Fruit fly (Drosophila melanogaster) whole organism, embryonic: Measurements from ENCODE around the gene arx.

Source experiments
- Bdp1 ChIP-seq: fragments of 200-800 bp; sonication (Bioruptor generic); optimal IDR thresholded peaks from 3 replicates; lab custom pipeline; 2016; ENCODE audit warnings: missing biosample characterization, missing genetic modification characterization
- C15 ChIP-seq: fragments of 200-800 bp; sonication (Bioruptor generic); IDR thresholded peaks from 3 replicates; pipeline ENCODE4 v1.3.6; 2022; ENCODE audit warnings: missing biosample characterization, missing genetic modification characterization
- CG11085 ChIP-seq: fragments of 200-800 bp; sonication (Bioruptor generic); IDR thresholded peaks from 2 replicates; pipeline ENCODE4 v1.3.6; 2022; ENCODE audit warnings: missing biosample characterization, missing genetic modification characterization
- CG12236 ChIP-seq: fragments of 200-800 bp; sonication (Bioruptor generic); optimal IDR thresholded peaks from 2 replicates; lab custom pipeline; 2016; ENCODE audit warnings: missing biosample characterization, missing genetic modification characterization
- CG1233 ChIP-seq: fragments of 200-800 bp; sonication (Bioruptor generic); optimal IDR thresholded peaks from 4 replicates; lab custom pipeline; 2018; ENCODE audit warnings: missing biosample characterization, mild to moderate bottlenecking, missing genetic modification characterization
- CG13123 ChIP-seq: fragments of 200-800 bp; sonication (Bioruptor generic); optimal IDR thresholded peaks from 2 replicates; lab custom pipeline; 2016; ENCODE audit warnings: missing biosample characterization, missing genetic modification characterization
- CG13624 ChIP-seq: fragments of 200-800 bp; sonication (Bioruptor generic); optimal IDR thresholded peaks from 2 replicates; lab custom pipeline; 2016; ENCODE audit warnings: missing biosample characterization, missing genetic modification characterization
- CG13775 ChIP-seq: fragments of 200-800 bp; sonication (Bioruptor generic); optimal IDR thresholded peaks from 3 replicates; lab custom pipeline; 2017; ENCODE audit warnings: missing biosample characterization, mild to moderate bottlenecking, missing genetic modification characterization
- CG14667 ChIP-seq: fragments of 200-800 bp; sonication (Bioruptor generic); IDR thresholded peaks from 2 replicates; pipeline ENCODE4 v1.3.6; 2022; ENCODE audit warnings: missing biosample characterization, missing genetic modification characterization
- CG14710 ChIP-seq: fragments of 200-800 bp; sonication (Bioruptor generic); optimal IDR thresholded peaks from 3 replicates; lab custom pipeline; 2019; ENCODE audit warnings: missing biosample characterization, mild to moderate bottlenecking, missing genetic modification characterization, moderate library complexity
- CG14860 ChIP-seq: fragments of 200-800 bp; sonication (Bioruptor generic); IDR thresholded peaks from 3 replicates; pipeline ENCODE4 v1.3.6; 2022; ENCODE audit warnings: missing biosample characterization, missing genetic modification characterization; ENCODE audit not compliant: partially characterized antibody
- CG14965 ChIP-seq: fragments of 200-800 bp; sonication (Bioruptor generic); optimal IDR thresholded peaks from 2 replicates; lab custom pipeline; 2016; ENCODE audit warnings: missing biosample characterization, missing genetic modification characterization, borderline replicate concordance
- CG15073 ChIP-seq: fragments of 200-800 bp; sonication (Bioruptor generic); optimal IDR thresholded peaks from 2 replicates; lab custom pipeline; 2016; ENCODE audit warnings: missing biosample characterization, missing genetic modification characterization
- CG15696 ChIP-seq: fragments of 200-800 bp; sonication (Bioruptor generic); optimal IDR thresholded peaks from 2 replicates; lab custom pipeline; 2019; ENCODE audit warnings: missing biosample characterization, mild to moderate bottlenecking, missing genetic modification characterization, moderate library complexity
- CG17328 ChIP-seq: fragments of 200-800 bp; sonication (Bioruptor generic); IDR thresholded peaks from 2 replicates; pipeline ENCODE4 v1.3.6; 2022; ENCODE audit warnings: missing biosample characterization, missing genetic modification characterization
- CG17359 ChIP-seq: fragments of 200-800 bp; sonication (Bioruptor generic); optimal IDR thresholded peaks from 3 replicates; lab custom pipeline; 2018; ENCODE audit warnings: missing biosample characterization, mild to moderate bottlenecking, missing genetic modification characterization, moderate library complexity
- CG17568 ChIP-seq: fragments of 200-800 bp; sonication (Bioruptor generic); optimal IDR thresholded peaks from 2 replicates; lab custom pipeline; 2018; ENCODE audit warnings: missing biosample characterization, mild to moderate bottlenecking, missing genetic modification characterization, moderate library complexity
- CG18262 ChIP-seq: fragments of 200-800 bp; optimal IDR thresholded peaks from 3 replicates; lab custom pipeline; 2019; ENCODE audit warnings: missing biosample characterization, mild to moderate bottlenecking, missing genetic modification characterization, moderate library complexity
- CG2129 ChIP-seq: fragments of 200-800 bp; sonication (Bioruptor generic); IDR thresholded peaks from 2 replicates; pipeline ENCODE4 v1.3.6; 2022; ENCODE audit warnings: missing biosample characterization, missing genetic modification characterization; ENCODE audit not compliant: partially characterized antibody
- CG3407 ChIP-seq: fragments of 200-800 bp; sonication (Bioruptor generic); optimal IDR thresholded peaks from 2 replicates; lab custom pipeline; 2018; ENCODE audit warnings: missing biosample characterization, mild to moderate bottlenecking, missing genetic modification characterization
- CG3726 ChIP-seq: fragments of 200-800 bp; sonication (Bioruptor generic); IDR thresholded peaks from 3 replicates; pipeline ENCODE4, ENCODE4 v1.3.6; 2022; ENCODE audit warnings: missing biosample characterization, missing genetic modification characterization
- CG5180 ChIP-seq: fragments of 200-800 bp; sonication (Bioruptor generic); optimal IDR thresholded peaks from 3 replicates; lab custom pipeline; 2017; ENCODE audit warnings: missing biosample characterization, missing genetic modification characterization, mild to moderate bottlenecking, moderate library complexity, missing genetic modification reagents
- CG7928 ChIP-seq: fragments of 200-800 bp; sonication (Bioruptor generic); optimal IDR thresholded peaks from 2 replicates; lab custom pipeline; 2017; ENCODE audit warnings: missing biosample characterization, mild to moderate bottlenecking, missing genetic modification characterization
- CG8478 ChIP-seq: fragments of >200 bp; optimal IDR thresholded peaks from 2 replicates; lab custom pipeline; 2018
- CG9215 ChIP-seq: fragments of 200-800 bp; sonication (Bioruptor generic); IDR thresholded peaks from 2 replicates; pipeline ENCODE4 v1.3.6; 2022; ENCODE audit warnings: missing biosample characterization, missing genetic modification characterization
- Fer2 ChIP-seq: fragments of 200-800 bp; sonication (Bioruptor generic); optimal IDR thresholded peaks from 2 replicates; lab custom pipeline; 2018; ENCODE audit warnings: missing biosample characterization, mild to moderate bottlenecking, missing genetic modification characterization, moderate library complexity
- Gsc ChIP-seq: fragments of 200-800 bp; sonication (Bioruptor generic); IDR thresholded peaks from 2 replicates; pipeline ENCODE4 v1.3.6; 2022; ENCODE audit warnings: missing biosample characterization, missing genetic modification characterization
- Hand ChIP-seq: fragments of 200-800 bp; sonication (Bioruptor generic); optimal IDR thresholded peaks from 2 replicates; lab custom pipeline; 2017; ENCODE audit warnings: mild to moderate bottlenecking, missing biosample characterization, missing genetic modification reagents, missing genetic modification characterization
- Hmx ChIP-seq: fragments of 200-800 bp; sonication (Bioruptor generic); optimal IDR thresholded peaks from 2 replicates; lab custom pipeline; 2016; ENCODE audit warnings: missing biosample characterization, missing genetic modification characterization
- Hr51 ChIP-seq, 2 experiments: fragments of 200-800 bp; sonication (Bioruptor generic); optimal IDR thresholded peaks; 2 replicates in 1 of 2; 3 replicates in 1 of 2; lab custom pipeline; 2016 to 2018; ENCODE audit warnings: missing biosample characterization in 2 of 2, missing genetic modification characterization in 2 of 2, mild to moderate bottlenecking in 1 of 2, moderate library complexity in 1 of 2
- Six4 ChIP-seq: fragments of 200-800 bp; sonication (Bioruptor generic); optimal IDR thresholded peaks from 2 replicates; lab custom pipeline; 2016; ENCODE audit warnings: missing biosample characterization, missing genetic modification characterization
- Sry-β ChIP-seq: fragments of 200-800 bp; sonication (Bioruptor generic); optimal IDR thresholded peaks from 2 replicates; lab custom pipeline; 2018; ENCODE audit warnings: missing biosample characterization, mild to moderate bottlenecking, missing genetic modification characterization, moderate library complexity
- ash1 ChIP-seq: fragments of 200-800 bp; sonication (Bioruptor generic); optimal IDR thresholded peaks from 2 replicates; lab custom pipeline; 2018; ENCODE audit warnings: missing biosample characterization, mild to moderate bottlenecking, missing genetic modification characterization
- crp ChIP-seq, 2 experiments: fragments of 200-800 bp; sonication (Bioruptor generic); optimal IDR thresholded peaks; 2 replicates in 1 of 2; 3 replicates in 1 of 2; lab custom pipeline; 2017; ENCODE audit warnings: missing biosample characterization in 2 of 2, missing genetic modification characterization in 2 of 2, mild to moderate bottlenecking in 1 of 2, moderate library complexity in 1 of 2
- en ChIP-seq: fragments of 200-800 bp; sonication (Bioruptor generic); optimal IDR thresholded peaks from 2 replicates; lab custom pipeline; 2016; ENCODE audit warnings: missing biosample characterization, missing genetic modification characterization
- ewg ChIP-seq: fragments of 200-800 bp; sonication (Bioruptor generic); optimal IDR thresholded peaks from 3 replicates; lab custom pipeline; 2017; ENCODE audit warnings: mild to moderate bottlenecking, missing biosample characterization, missing genetic modification reagents, missing genetic modification characterization
- gfzf ChIP-seq: fragments of 200-800 bp; sonication (Bioruptor generic); optimal IDR thresholded peaks from 2 replicates; lab custom pipeline; 2016; ENCODE audit warnings: missing biosample characterization, mild to moderate bottlenecking, missing genetic modification characterization, moderate library complexity
- grn ChIP-seq: fragments of 200-800 bp; sonication (Bioruptor generic); optimal IDR thresholded peaks from 3 replicates; lab custom pipeline; 2017; ENCODE audit warnings: missing biosample characterization, missing genetic modification characterization
- ham ChIP-seq: fragments of 200-800 bp; sonication (Bioruptor generic); IDR thresholded peaks from 2 replicates; pipeline ENCODE4 v1.3.6; 2022; ENCODE audit warnings: missing biosample characterization, missing genetic modification characterization
- her ChIP-seq: fragments of 200-800 bp; sonication (Bioruptor generic); optimal IDR thresholded peaks from 2 replicates; lab custom pipeline; 2016; ENCODE audit warnings: missing biosample characterization, missing genetic modification characterization
- hth ChIP-seq: fragments of >200 bp; optimal IDR thresholded peaks from 2 replicates; lab custom pipeline; 2017; ENCODE audit warnings: inconsistent platforms
- kay ChIP-seq: fragments of 200-800 bp; sonication (Bioruptor generic); optimal IDR thresholded peaks from 2 replicates; lab custom pipeline; 2016; ENCODE audit warnings: missing biosample characterization, missing genetic modification characterization
- lmd ChIP-seq: fragments of 200-800 bp; sonication (Bioruptor generic); IDR thresholded peaks from 2 replicates; pipeline ENCODE4 v1.3.6; 2022; ENCODE audit warnings: missing biosample characterization, missing genetic modification characterization
- maf-S ChIP-seq: fragments of 200-800 bp; sonication (Bioruptor generic); optimal IDR thresholded peaks from 2 replicates; lab custom pipeline; 2016; ENCODE audit warnings: missing biosample characterization, missing genetic modification characterization
- ranshi ChIP-seq: fragments of 200-800 bp; sonication (Bioruptor generic); IDR thresholded peaks from 2 replicates; pipeline ENCODE4 v1.3.6; 2022; ENCODE audit warnings: missing biosample characterization, missing genetic modification characterization
- rib ChIP-seq: fragments of 200-800 bp; sonication (Bioruptor generic); IDR thresholded peaks from 2 replicates; pipeline ENCODE4 v1.3.6; 2022; ENCODE audit warnings: missing biosample characterization, missing genetic modification characterization
- row ChIP-seq: fragments of 200-800 bp; sonication (Bioruptor generic); IDR thresholded peaks from 3 replicates; pipeline ENCODE4 v1.3.6; 2022; ENCODE audit warnings: missing biosample characterization, missing genetic modification characterization
- sqz ChIP-seq: fragments of 200-800 bp; sonication (Bioruptor generic); optimal IDR thresholded peaks from 3 replicates; lab custom pipeline; 2018; ENCODE audit warnings: missing biosample characterization, mild to moderate bottlenecking, missing genetic modification characterization
- stc ChIP-seq: fragments of 200-800 bp; sonication (Bioruptor generic); IDR thresholded peaks from 2 replicates; pipeline ENCODE4 v1.3.6; 2022; ENCODE audit warnings: missing biosample characterization, missing genetic modification characterization
- tgo ChIP-seq: fragments of 200-800 bp; sonication (Bioruptor generic); IDR thresholded peaks from 3 replicates; pipeline ENCODE4 v1.3.6; 2022; ENCODE audit warnings: missing biosample characterization, missing genetic modification characterization
- tx ChIP-seq: fragments of 200-800 bp; sonication (Bioruptor generic); optimal IDR thresholded peaks from 2 replicates; lab custom pipeline; 2016; ENCODE audit warnings: missing biosample characterization, missing genetic modification characterization
- yki ChIP-seq: fragments of >200 bp; optimal IDR thresholded peaks from 3 replicates; lab custom pipeline; 2018

arx gene

DNA sequence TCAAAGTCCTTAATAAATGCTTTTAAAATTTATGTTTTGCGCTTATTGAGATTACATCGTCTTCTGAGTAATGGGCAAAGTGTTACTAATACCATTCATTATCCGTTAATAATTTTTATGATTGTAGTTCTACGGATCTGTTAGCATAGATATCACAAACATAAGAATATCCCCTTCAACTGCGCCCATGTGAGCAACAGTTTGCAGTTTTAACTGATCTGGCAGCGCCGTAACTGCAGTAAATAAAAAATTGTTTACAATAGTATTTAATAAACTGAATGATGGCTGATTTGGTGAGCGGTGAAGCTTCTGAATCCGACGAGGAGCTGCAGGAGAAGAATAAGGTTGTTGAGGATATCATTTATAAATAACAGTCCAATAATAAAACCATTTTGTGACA lies 31.3 kb downstream of the arx start, which contains the start of gene Blos3 (continued):
- TF ChIP-seq CG1233 (GFP tag; lab: Kevin White, UChicago) (peak; percentile 24), Bdp1 (GFP tag; lab: Kevin White, UChicago) (no peak), sqz (no peak), CG12236 (GFP tag; lab: Kevin White, UChicago) (no peak), Six4 (peak; percentile 21), Hr51 (GFP tag; optimal IDR thresholded peaks at IDR 0.05; lab: Kevin White, UChicago) (peak in 1 of 2 experiments; percentile 9), CG13624 (peak; percentile 62), Gsc (GFP tag; lab: Robert Waterston, UW) (no peak), Hand (GFP tag; lab: Kevin White, UChicago) (no peak), CG11085 (0 out of 2 replicates have a peak, but pooled peaks have one; percentile 27), rib (GFP tag; lab: Robert Waterston, UW) (no peak), maf-S (GFP tag; lab: Kevin White, UChicago) (peak; percentile 62), crp (GFP tag; optimal IDR thresholded peaks at IDR 0.05; lab: Kevin White, UChicago) (peak in 1 of 2 experiments; percentile 35), CG15073 (no peak), her (GFP tag; lab: Kevin White, UChicago) (peak; percentile 39), kay (GFP tag; lab: Kevin White, UChicago) (no peak), tgo (GFP tag; lab: Robert Waterston, UW) (no peak), grn (GFP tag; lab: Kevin White, UChicago) (no peak), CG17568 (no peak), CG9215 (no peak; the same call in 1 of the 2 replicates), CG14860 (GFP tag; lab: Robert Waterston, UW) (no peak), ranshi (0 out of 2 replicates have a peak, but pooled peaks have one; percentile 20), Fer2 (tag; lab: Kevin White, UChicago) (no peak), CG14710 (tag; lab: Kevin White, UChicago) (peak; percentile 34), CG13775 (peak; percentile 15), CG3726 (GFP tag; lab: Robert Waterston, UW) (no peak), stc (GFP tag; lab: Robert Waterston, UW) (no peak), en (GFP tag; lab: Kevin White, UChicago) (no peak), CG8478 (lab: Kevin White, UChicago) (no peak), CG5180 (GFP tag; lab: Kevin White, UChicago) (no peak), hth (lab: Kevin White, UChicago) (no peak), gfzf (GFP tag; lab: Kevin White, UChicago) (no peak), CG14667 (GFP tag; lab: Robert Waterston, UW) (peak; percentile 4; the same call in 1 of the 2 replicates), row (GFP tag; lab: Robert Waterston, UW) (peak; percentile 67), lmd (GFP tag; lab: Robert Waterston, UW) (peak; percentile 36; the same call in 1 of the 2 replicates), CG17328 (peak; percentile 27; the same call in 1 of the 2 replicates), CG14965 (GFP tag; lab: Kevin White, UChicago) (no peak), CG3407 (GFP tag; lab: Kevin White, UChicago) (no peak), CG2129 (GFP tag; lab: Robert Waterston, UW) (no peak), CG15696 (tag; lab: Kevin White, UChicago) (peak; percentile 40), ewg (GFP tag; lab: Kevin White, UChicago) (no peak), CG7928 (no peak), CG17359 (tag; lab: Kevin White, UChicago) (peak; percentile 58), ash1 (GFP tag; lab: Kevin White, UChicago) (no peak), CG18262 (peak; percentile 37), CG13123 (GFP tag; lab: Kevin White, UChicago) (no peak), Sry-β (GFP tag; lab: Kevin White, UChicago) (no peak), Hmx (GFP tag; lab: Kevin White, UChicago) (peak; percentile 41), tx (GFP tag; lab: Kevin White, UChicago) (peak; percentile 16), C15 (no peak), ham (GFP tag; lab: Robert Waterston, UW) (no peak), yki (lab: Kevin White, UChicago) (no peak)
